Fruit fly (Drosophila melanogaster) whole organism, embryonic: ENCODE data around the gene stnB.

Experiments used
- Abd-B ChIP-seq: fragments of 200-800 bp; sonication (Bioruptor generic); optimal IDR thresholded peaks from 2 replicates; lab custom pipeline; 2018; ENCODE audit warnings: missing biosample characterization, mild to moderate bottlenecking, missing genetic modification characterization, moderate library complexity
- CG10543 ChIP-seq: fragments of 200-800 bp; sonication (Bioruptor generic); optimal IDR thresholded peaks from 3 replicates; lab custom pipeline; 2017; ENCODE audit warnings: missing biosample characterization, mild to moderate bottlenecking, missing genetic modification characterization, moderate library complexity
- CG12299 ChIP-seq: fragments of 200-800 bp; sonication (Bioruptor generic); optimal IDR thresholded peaks from 2 replicates; lab custom pipeline; 2018; ENCODE audit warnings: missing biosample characterization, mild to moderate bottlenecking, missing genetic modification characterization
- CG12744 ChIP-seq: fragments of 200-800 bp; sonication (Bioruptor generic); optimal IDR thresholded peaks from 2 replicates; lab custom pipeline; 2016; ENCODE audit warnings: missing biosample characterization, missing genetic modification characterization
- CG13296 ChIP-seq: fragments of 200-800 bp; sonication (Bioruptor generic); optimal IDR thresholded peaks from 3 replicates; lab custom pipeline; 2018; ENCODE audit warnings: missing biosample characterization, mild to moderate bottlenecking, missing genetic modification characterization
- CG1647 ChIP-seq: fragments of 200-800 bp; sonication (Bioruptor generic); optimal IDR thresholded peaks from 3 replicates; lab custom pipeline; 2016; ENCODE audit warnings: missing biosample characterization, missing genetic modification characterization
- CG2120 ChIP-seq: fragments of 200-800 bp; sonication (Bioruptor generic); optimal IDR thresholded peaks from 3 replicates; lab custom pipeline; 2016; ENCODE audit warnings: missing biosample characterization, missing genetic modification characterization
- CG2678 ChIP-seq: fragments of 200-800 bp; sonication (Bioruptor generic); optimal IDR thresholded peaks from 3 replicates; lab custom pipeline; 2019; ENCODE audit warnings: missing biosample characterization, mild to moderate bottlenecking, missing genetic modification characterization, moderate library complexity
- CG2712 ChIP-seq: fragments of 200-800 bp; optimal IDR thresholded peaks from 3 replicates; lab custom pipeline; 2019; ENCODE audit warnings: missing biosample characterization, mild to moderate bottlenecking, missing genetic modification characterization, moderate library complexity
- CG3065 ChIP-seq: fragments of 200-800 bp; sonication (Bioruptor generic); optimal IDR thresholded peaks from 2 replicates; lab custom pipeline; 2016; ENCODE audit warnings: missing biosample characterization, missing genetic modification characterization
- CG3838 ChIP-seq: fragments of 200-800 bp; sonication (Bioruptor generic); optimal IDR thresholded peaks from 3 replicates; lab custom pipeline; 2016; ENCODE audit warnings: missing biosample characterization, missing genetic modification characterization
- CG3995 ChIP-seq: fragments of 200-800 bp; sonication (Bioruptor generic); optimal IDR thresholded peaks from 3 replicates; lab custom pipeline; 2016; ENCODE audit warnings: missing biosample characterization, missing genetic modification characterization
- CG4404 ChIP-seq: fragments of 200-800 bp; sonication (Bioruptor generic); IDR thresholded peaks from 2 replicates; pipeline ENCODE4 v1.3.6; 2022; ENCODE audit warnings: missing biosample characterization, missing genetic modification characterization
- CG6272 ChIP-seq: fragments of 200-800 bp; sonication (Bioruptor generic); IDR thresholded peaks from 2 replicates; pipeline ENCODE4 v1.3.6; 2022; ENCODE audit warnings: missing biosample characterization, missing genetic modification characterization
- CG7839 ChIP-seq: fragments of 200-800 bp; sonication (Bioruptor generic); optimal IDR thresholded peaks from 3 replicates; lab custom pipeline; 2018; ENCODE audit warnings: missing biosample characterization, mild to moderate bottlenecking, missing genetic modification characterization, moderate library complexity
- CG7963 ChIP-seq: fragments of 200-800 bp; sonication (Bioruptor generic); IDR thresholded peaks from 3 replicates; pipeline ENCODE4 v1.3.6; 2022; ENCODE audit warnings: missing biosample characterization, missing genetic modification characterization; ENCODE audit not compliant: partially characterized antibody
- D ChIP-seq, 2 experiments: fragments of 200-800 bp in 1 of 2; fragments of >200 bp in 1 of 2; sonication (Bioruptor generic) in 1 of 2; optimal IDR thresholded peaks; 2 replicates in 1 of 2; 3 replicates in 1 of 2; lab custom pipeline; 2017; ENCODE audit warnings: mild to moderate bottlenecking in 1 of 2, missing biosample characterization in 1 of 2, missing genetic modification characterization in 1 of 2, missing genetic modification reagents in 1 of 2
- Dref ChIP-seq: fragments of 200-800 bp; sonication (Bioruptor generic); IDR thresholded peaks from 2 replicates; pipeline ENCODE4 v1.3.6; 2022; ENCODE audit warnings: missing biosample characterization, missing genetic modification characterization
- Fer1 ChIP-seq: fragments of 200-800 bp; sonication (Bioruptor generic); optimal IDR thresholded peaks from 2 replicates; lab custom pipeline; 2017; ENCODE audit warnings: missing biosample characterization, mild to moderate bottlenecking, missing genetic modification characterization
- Hr3 ChIP-seq: fragments of 200-800 bp; sonication (Bioruptor generic); optimal IDR thresholded peaks from 3 replicates; lab custom pipeline; 2016; ENCODE audit warnings: missing biosample characterization, missing genetic modification characterization
- Jarid2 ChIP-seq: fragments of 200-800 bp; sonication (Bioruptor generic); optimal IDR thresholded peaks from 3 replicates; lab custom pipeline; 2017; ENCODE audit warnings: mild to moderate bottlenecking, missing biosample characterization, missing genetic modification reagents, missing genetic modification characterization
- Lhr ChIP-seq: fragments of 200-800 bp; sonication (Bioruptor generic); optimal IDR thresholded peaks from 3 replicates; lab custom pipeline; 2017; ENCODE audit warnings: mild to moderate bottlenecking, missing biosample characterization, missing genetic modification reagents, missing genetic modification characterization
- MESR4 ChIP-seq: fragments of 200-800 bp; sonication (Bioruptor generic); optimal IDR thresholded peaks from 2 replicates; lab custom pipeline; 2018; ENCODE audit warnings: missing biosample characterization, mild to moderate bottlenecking, missing genetic modification characterization, moderate library complexity
- Meics ChIP-seq: fragments of 200-800 bp; sonication (Bioruptor generic); optimal IDR thresholded peaks from 2 replicates; lab custom pipeline; 2017; ENCODE audit warnings: missing biosample characterization, mild to moderate bottlenecking, missing genetic modification characterization
- NK7.1 ChIP-seq: fragments of 200-800 bp; sonication (Bioruptor generic); optimal IDR thresholded peaks from 3 replicates; lab custom pipeline; 2016; ENCODE audit warnings: missing biosample characterization, missing genetic modification characterization
- Oaz ChIP-seq: fragments of 200-800 bp; sonication (Bioruptor generic); IDR thresholded peaks from 2 replicates; pipeline ENCODE4 v1.3.6; 2022; ENCODE audit warnings: missing biosample characterization, missing genetic modification characterization
- Scr ChIP-seq: fragments of 200-800 bp; sonication (Bioruptor generic); IDR thresholded peaks from 2 replicates; pipeline ENCODE4 v1.3.6; 2022; ENCODE audit warnings: missing biosample characterization, missing genetic modification characterization; ENCODE audit not compliant: partially characterized antibody
- ab ChIP-seq: fragments of 200-800 bp; sonication (Bioruptor generic); optimal IDR thresholded peaks from 2 replicates; lab custom pipeline; 2016; ENCODE audit warnings: missing biosample characterization, missing genetic modification characterization
- ara ChIP-seq: fragments of 200-800 bp; sonication (Bioruptor generic); IDR thresholded peaks from 2 replicates; pipeline ENCODE4 v1.3.6; 2022; ENCODE audit warnings: missing biosample characterization, missing genetic modification characterization
- bowl ChIP-seq: fragments of 200-800 bp; sonication (Bioruptor generic); IDR thresholded peaks from 2 replicates; pipeline ENCODE4 v1.3.6; 2022; ENCODE audit warnings: missing biosample characterization, missing genetic modification characterization
- br ChIP-seq: fragments of >200 bp; optimal IDR thresholded peaks from 2 replicates; lab custom pipeline; 2017
- cg ChIP-seq: fragments of 200-800 bp; sonication (Bioruptor generic); optimal IDR thresholded peaks from 3 replicates; lab custom pipeline; 2019; ENCODE audit warnings: missing biosample characterization, mild to moderate bottlenecking, missing genetic modification characterization, moderate library complexity
- dmrt11E ChIP-seq: fragments of 200-800 bp; sonication (Bioruptor generic); optimal IDR thresholded peaks from 3 replicates; lab custom pipeline; 2018; ENCODE audit warnings: missing biosample characterization, mild to moderate bottlenecking, missing genetic modification characterization, moderate library complexity
- en ChIP-seq: fragments of 200-800 bp; sonication (Bioruptor generic); optimal IDR thresholded peaks from 2 replicates; lab custom pipeline; 2016; ENCODE audit warnings: missing biosample characterization, missing genetic modification characterization
- ftz-f1 ChIP-seq: fragments of 200-800 bp; sonication (Bioruptor generic); optimal IDR thresholded peaks from 2 replicates; lab custom pipeline; 2016; ENCODE audit warnings: missing biosample characterization, missing genetic modification characterization
- lbe ChIP-seq: fragments of 200-800 bp; sonication (Bioruptor generic); optimal IDR thresholded peaks from 2 replicates; lab custom pipeline; 2016; ENCODE audit warnings: missing biosample characterization, mild to moderate bottlenecking, missing genetic modification characterization
- lmd ChIP-seq: fragments of 200-800 bp; sonication (Bioruptor generic); IDR thresholded peaks from 2 replicates; pipeline ENCODE4 v1.3.6; 2022; ENCODE audit warnings: missing biosample characterization, missing genetic modification characterization
- mam ChIP-seq: fragments of 200-800 bp; sonication (Bioruptor generic); optimal IDR thresholded peaks from 3 replicates; lab custom pipeline; 2016; ENCODE audit warnings: missing biosample characterization, missing genetic modification characterization
- onecut ChIP-seq: fragments of 200-800 bp; sonication (Bioruptor generic); IDR thresholded peaks from 2 replicates; pipeline ENCODE4 v1.3.6; 2022; ENCODE audit warnings: missing biosample characterization, missing genetic modification characterization
- phol ChIP-seq: fragments of 200-800 bp; sonication (Bioruptor generic); optimal IDR thresholded peaks from 3 replicates; lab custom pipeline; 2018; ENCODE audit warnings: missing biosample characterization, mild to moderate bottlenecking, missing genetic modification characterization, moderate library complexity
- pita ChIP-seq: fragments of 200-800 bp; sonication (Bioruptor generic); optimal IDR thresholded peaks from 2 replicates; lab custom pipeline; 2017; ENCODE audit warnings: missing biosample characterization, mild to moderate bottlenecking, missing genetic modification characterization
- prd ChIP-seq, 3 experiments: fragments of >200 bp in 2 of 3; fragments of 200-800 bp in 1 of 3; sonication (Bioruptor generic) in 1 of 3; optimal IDR thresholded peaks in 2 of 3; IDR thresholded peaks in 1 of 3; 2 replicates in 2 of 3; 3 replicates in 1 of 3; pipeline versions ENCODE4 v1.3.6 to Lab custom; 2017 to 2022; ENCODE audit warnings: missing biosample characterization in 1 of 3, missing genetic modification characterization in 1 of 3
- pum ChIP-seq: fragments of 200-800 bp; sonication (Bioruptor generic); optimal IDR thresholded peaks from 2 replicates; lab custom pipeline; 2016; ENCODE audit warnings: missing biosample characterization, missing genetic modification characterization
- rib ChIP-seq: fragments of 200-800 bp; sonication (Bioruptor generic); IDR thresholded peaks from 2 replicates; pipeline ENCODE4 v1.3.6; 2022; ENCODE audit warnings: missing biosample characterization, missing genetic modification characterization
- ro ChIP-seq: fragments of 200-800 bp; sonication (Bioruptor generic); IDR thresholded peaks from 2 replicates; pipeline ENCODE4 v1.3.6; 2022; ENCODE audit warnings: missing biosample characterization, missing genetic modification characterization
- salm ChIP-seq: fragments of 200-800 bp; sonication (Bioruptor generic); optimal IDR thresholded peaks from 2 replicates; lab custom pipeline; 2018; ENCODE audit warnings: missing biosample characterization, mild to moderate bottlenecking, missing genetic modification characterization
- scrt ChIP-seq: fragments of 200-800 bp; sonication (Bioruptor generic); optimal IDR thresholded peaks from 2 replicates; lab custom pipeline; 2018; ENCODE audit warnings: missing biosample characterization, mild to moderate bottlenecking, missing genetic modification characterization, moderate library complexity
- sens-2 ChIP-seq: fragments of 200-800 bp; sonication (Bioruptor generic); IDR thresholded peaks from 2 replicates; pipeline ENCODE4 v1.3.6; 2022; ENCODE audit warnings: missing biosample characterization, missing genetic modification characterization
- slbo ChIP-seq: fragments of 200-800 bp; sonication (Bioruptor generic); IDR thresholded peaks from 2 replicates; pipeline ENCODE4 v1.3.6; 2022; ENCODE audit warnings: missing biosample characterization, missing genetic modification characterization
- tgo ChIP-seq: fragments of 200-800 bp; sonication (Bioruptor generic); IDR thresholded peaks from 3 replicates; pipeline ENCODE4 v1.3.6; 2022; ENCODE audit warnings: missing biosample characterization, missing genetic modification characterization
- tin ChIP-seq: fragments of 200-800 bp; sonication (Bioruptor generic); optimal IDR thresholded peaks from 3 replicates; lab custom pipeline; 2016; ENCODE audit warnings: missing biosample characterization, missing genetic modification characterization

stnB gene

DNA sequence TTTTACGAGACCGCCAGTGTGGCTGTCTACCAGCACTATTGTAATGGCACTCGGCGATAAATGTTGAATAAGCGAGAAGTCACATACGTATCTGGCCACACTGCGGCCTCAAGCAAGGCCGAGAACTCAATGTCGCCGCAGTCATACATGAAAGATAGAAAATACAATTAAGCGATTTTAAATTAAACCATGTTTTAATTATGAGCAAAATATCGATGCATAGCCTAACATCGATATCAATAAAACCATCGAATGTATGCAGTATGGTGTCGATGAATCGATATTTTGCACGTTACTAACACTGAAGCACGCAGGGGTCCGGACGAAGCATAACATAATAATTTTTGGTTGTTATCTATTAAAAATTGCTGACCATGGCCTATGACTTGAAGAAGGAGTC is 8.8 kb upstream of the stnB start, which contains the start of the genes Rab21 and Coa7 (continued):
- peak; percentile 30 for TF ChIP-seq mam
- TF ChIP-seq CG12299 (tag; lab: Kevin White, UChicago), result peak; percentile 14
- peak; percentile 37 for TF ChIP-seq MESR4
- TF ChIP-seq sens-2 (GFP tag; lab: Robert Waterston, UW), result no peak
- no peak for TF ChIP-seq tgo (GFP tag; lab: Robert Waterston, UW)
- TF ChIP-seq slbo (GFP tag; lab: Robert Waterston, UW), result peak; percentile 35; the same call in 1 of the 2 replicates
- TF ChIP-seq CG13296 (GFP tag; lab: Kevin White, UChicago), result no peak
- TF ChIP-seq NK7.1 (GFP tag; lab: Kevin White, UChicago), result no peak
- no peak for TF ChIP-seq CG3838
- no peak for TF ChIP-seq onecut (GFP tag; lab: Robert Waterston, UW)
- no peak for TF ChIP-seq CG10543 (GFP tag; lab: Kevin White, UChicago)
- TF ChIP-seq Fer1 (GFP tag; lab: Kevin White, UChicago), result no peak
- TF ChIP-seq CG1647 (GFP tag; lab: Kevin White, UChicago), result no peak
- no peak for TF ChIP-seq ro
- TF ChIP-seq prd (optimal IDR thresholded peaks at IDR 0.05; lab: Kevin White, UChicago), result no peak
- TF ChIP-seq prd (GFP tag; IDR thresholded peaks at IDR 0.05; lab: Robert Waterston, UW), result no peak
- peak; percentile 39; the same call in 1 of the 2 replicates for TF ChIP-seq CG6272 (GFP tag; lab: Robert Waterston, UW)
- peak; percentile 50 for TF ChIP-seq Abd-B
- no peak for TF ChIP-seq CG7839 (tag; lab: Kevin White, UChicago)
- TF ChIP-seq dmrt11E (tag; lab: Kevin White, UChicago), result peak; percentile 17
- TF ChIP-seq pita (GFP tag; lab: Kevin White, UChicago), result no peak
- no peak for TF ChIP-seq pum (GFP tag; lab: Kevin White, UChicago)
- peak; percentile 31 for TF ChIP-seq lbe
- no peak for TF ChIP-seq lmd (GFP tag; lab: Robert Waterston, UW)
- TF ChIP-seq CG2678 (tag; lab: Kevin White, UChicago), result no peak
- TF ChIP-seq en, result no peak
- TF ChIP-seq D (optimal IDR thresholded peaks at IDR 0.05; lab: Kevin White, UChicago), result no peak
- TF ChIP-seq D (GFP tag; optimal IDR thresholded peaks at IDR 0.05; lab: Kevin White, UChicago), result no peak
- no peak for TF ChIP-seq Oaz
- no peak for TF ChIP-seq Hr3 (GFP tag; lab: Kevin White, UChicago)
- TF ChIP-seq CG7963 (GFP tag; lab: Robert Waterston, UW), result peak; percentile 83
- no peak for TF ChIP-seq CG3065
- no peak for TF ChIP-seq CG4404 (GFP tag; lab: Robert Waterston, UW)
- TF ChIP-seq rib (GFP tag; lab: Robert Waterston, UW), result no peak
- TF ChIP-seq ftz-f1 (GFP tag; lab: Kevin White, UChicago), result peak; percentile 10
- TF ChIP-seq CG3995 (GFP tag; lab: Kevin White, UChicago), result peak; percentile 55
- peak; percentile 29 for TF ChIP-seq tin
- no peak for TF ChIP-seq ab
- TF ChIP-seq CG2120 (GFP tag; lab: Kevin White, UChicago), result peak; percentile 36
- peak; percentile 88 for TF ChIP-seq Dref (GFP tag; lab: Robert Waterston, UW)
- TF ChIP-seq Meics, result no peak
- no peak for TF ChIP-seq bowl
- TF ChIP-seq br (lab: Kevin White, UChicago), result no peak
- TF ChIP-seq Lhr (GFP tag; lab: Kevin White, UChicago), result peak; percentile 72
- no peak for TF ChIP-seq ara (GFP tag; lab: Robert Waterston, UW)
- no peak for TF ChIP-seq scrt
- TF ChIP-seq Scr (GFP tag; lab: Robert Waterston, UW), result peak; percentile 95
- TF ChIP-seq CG12744, result no peak
- no peak for TF ChIP-seq cg (GFP tag; lab: Kevin White, UChicago)
- no peak for TF ChIP-seq salm
- TF ChIP-seq CG2712 (tag; lab: Kevin White, UChicago), result peak; percentile 8
- TF ChIP-seq phol (tag; lab: Kevin White, UChicago), result peak; percentile 62
- no peak for TF ChIP-seq Jarid2 (GFP tag; lab: Kevin White, UChicago)
